Worm (Caenorhabditis elegans): Measurements from ENCODE around the gene C07A9.10.

ce11 chrIII:9662266-9662959 is 23.4 kb downstream of the C07A9.10 start:
- TF ChIP-seq T22C8.4 (GFP tag; IDR thresholded peaks at IDR 0.05) (no peak), flt-1 (GFP tag; IDR thresholded peaks at IDR 0.05) (no peak), med-1 (GFP tag; optimal IDR thresholded peaks at IDR 0.05; ENCODE audit: insufficient read depth) (no peak), klf-2 (GFP tag; conservative IDR thresholded peaks at IDR 0.05) (no peak), ztf-23 (GFP tag; IDR thresholded peaks at IDR 0.05) (no peak), tab-1 (GFP tag; IDR thresholded peaks at IDR 0.05) (no peak), cog-1 (tag; optimal IDR thresholded peaks at IDR 0.05) (no peak)
